Worm (Caenorhabditis elegans): Measurements from ENCODE around the gene spp-31.

Gene spp-31

DNA sequence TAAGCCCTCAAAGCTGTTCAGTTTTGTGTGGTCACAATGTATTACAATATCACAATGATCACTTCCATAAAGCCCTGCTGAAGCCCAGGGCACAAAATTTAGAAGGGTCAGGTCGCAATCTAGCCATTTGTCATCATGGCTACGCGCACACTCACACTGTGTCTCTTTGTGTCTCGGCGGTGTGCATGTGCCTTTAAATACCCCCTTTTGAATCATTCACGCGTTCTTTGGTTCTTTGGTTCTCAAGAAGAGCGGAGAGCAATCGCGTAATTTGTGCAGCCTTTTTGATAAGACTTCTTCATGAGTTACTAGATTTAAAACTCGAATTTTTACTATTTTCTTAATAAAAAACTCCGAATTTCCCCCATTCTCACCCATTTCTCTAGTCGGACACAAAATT is 48.6 kb downstream of the spp-31 start (continued):
- peak; percentile 21 for TF ChIP-seq mep-1 (tag; optimal IDR thresholded peaks at IDR 0.05)
- peak; percentile 87 for TF ChIP-seq nhr-28 (tag; optimal IDR thresholded peaks at IDR 0.05)
- no peak for TF ChIP-seq ZK337.2 (GFP tag; IDR thresholded peaks at IDR 0.05)
- no peak for TF ChIP-seq F44E2.7 (GFP tag; IDR thresholded peaks at IDR 0.05)
- peak; percentile 31; the same call in 1 of the 2 replicates for TF ChIP-seq lin-38 (GFP tag; IDR thresholded peaks at IDR 0.05)
- no peak for TF ChIP-seq unc-62 (GFP tag; optimal IDR thresholded peaks at IDR 0.05 in 1 of 2)
- TF ChIP-seq unc-62 (tag; optimal IDR thresholded peaks at IDR 0.05) = no peak
- no peak for TF ChIP-seq nhr-102 (tag; optimal IDR thresholded peaks at IDR 0.05)
- peak; percentile 77 for TF ChIP-seq dmd-6 (GFP tag; IDR thresholded peaks at IDR 0.05)
- TF ChIP-seq nhr-10 (tag; optimal IDR thresholded peaks at IDR 0.05) = no peak
- TF ChIP-seq pqm-1 (tag; optimal IDR thresholded peaks at IDR 0.05) = peak; percentile 65
- TF ChIP-seq lir-3 (tag; optimal IDR thresholded peaks at IDR 0.05) = no peak
- peak; percentile 26 for TF ChIP-seq nhr-77 (tag; optimal IDR thresholded peaks at IDR 0.05)

ce11 chrIV:1456775-1457174 is 50.4 kb downstream of the spp-31 start, which contains the start of gene nadk-1:
nadk-1 (plus strand) TSS chrIV:1457075.
- no peak for TF ChIP-seq lir-3 (tag; optimal IDR thresholded peaks at IDR 0.05)
- TF ChIP-seq aha-1 (tag) = peak; percentile 16
- no peak for TF ChIP-seq unc-62 (GFP tag; optimal IDR thresholded peaks at IDR 0.05 in 1 of 2)
- TF ChIP-seq unc-62 (tag; optimal IDR thresholded peaks at IDR 0.05) = no peak
- 0 out of 2 replicates have a peak, but pooled peaks have one; percentile 3 for TF ChIP-seq pha-4 (GFP tag; IDR thresholded peaks at IDR 0.05)
- TF ChIP-seq pha-4 (tag; optimal IDR thresholded peaks at IDR 0.05) = no peak
- no peak for TF ChIP-seq lin-15B (tag; optimal IDR thresholded peaks at IDR 0.05)
- TF ChIP-seq duxl-1 (tag; optimal IDR thresholded peaks at IDR 0.05; ENCODE audit: poor library complexity) = no peak
- TF ChIP-seq madf-9 (GFP tag; conservative IDR thresholded peaks at IDR 0.05) = 0 out of 2 replicates have a peak, but pooled peaks have one; percentile 3
- 0 out of 2 replicates have a peak, but pooled peaks have one; percentile 30 for TF ChIP-seq set-16 (GFP tag; IDR thresholded peaks at IDR 0.05)
- peak; percentile 10 for TF ChIP-seq mep-1 (tag; optimal IDR thresholded peaks at IDR 0.05)
- TF ChIP-seq nhr-111 (GFP tag; optimal IDR thresholded peaks at IDR 0.05) = no peak
- no peak for TF ChIP-seq ceh-44 (GFP tag; IDR thresholded peaks at IDR 0.05)
